Worm (Caenorhabditis elegans) whole organism, L4 larva: ENCODE results near the gene srw-31.

Experiments used
- ZK337.2 ChIP-seq: fragments of 200-800 bp; sonication (Bioruptor generic); IDR thresholded peaks from 2 replicates; pipeline ENCODE4 v1.3.6; 2022; ENCODE audit warnings: missing genetic modification reagents, missing genetic modification characterization, missing compliant biosample characterization
- dve-1 ChIP-seq: sonication (generic microtip); optimal IDR thresholded peaks from 2 replicates; lab custom pipeline; 2017; ENCODE audit warnings: antibody characterized with exemption, mild to moderate bottlenecking, missing genetic modification characterization, missing compliant biosample characterization; ENCODE audit not compliant: insufficient read depth
- jun-1 ChIP-seq: fragments of 150-350 bp; optimal IDR thresholded peaks from 2 replicates; lab custom pipeline; 2014; ENCODE audit warnings: missing biosample characterization, missing genetic modification reagents, missing genetic modification characterization
- pha-4 ChIP-seq, 2 experiments: fragments of 150-350 bp in 1 of 2; fragments of 200-800 bp in 1 of 2; sonication (Bioruptor generic) in 1 of 2; IDR thresholded peaks in 1 of 2; optimal IDR thresholded peaks in 1 of 2; 2 replicates each; pipeline versions ENCODE4 v1.3.6 to Lab custom; 2014 to 2022; ENCODE audit warnings: missing genetic modification characterization in 2 of 2, missing genetic modification reagents in 2 of 2, missing biosample characterization in 1 of 2, missing compliant biosample characterization in 1 of 2
- sdz-12 ChIP-seq: fragments of 200-800 bp; sonication (Bioruptor generic); optimal IDR thresholded peaks from 2 replicates; lab custom pipeline; 2018; ENCODE audit warnings: mild to moderate bottlenecking, missing genetic modification characterization, missing compliant biosample characterization

ce11 chrV:17512763-17513162, 6.4 kb downstream of the srw-31 start:
- TF ChIP-seq pha-4 (GFP tag; IDR thresholded peaks at IDR 0.05; lab: Robert Waterston, UW), result no peak
- no peak for TF ChIP-seq pha-4 (tag; optimal IDR thresholded peaks at IDR 0.05; lab: Kevin White, UChicago)
- no peak for TF ChIP-seq ZK337.2
- TF ChIP-seq dve-1 (tag; lab: Kevin White, UChicago), result no peak
- no peak for TF ChIP-seq sdz-12 (GFP tag; lab: Kevin White, UChicago)
- TF ChIP-seq jun-1, result no peak
